Worm (Caenorhabditis elegans): ENCODE measurements around the gene C54F6.3.

- TF ChIP-seq lin-1 (GFP tag; IDR thresholded peaks at IDR 0.05) (no peak), fos-1 (tag; optimal IDR thresholded peaks at IDR 0.05) (no peak), unc-130 (GFP tag; optimal IDR thresholded peaks at IDR 0.05) (no peak)
These were observed 37.2 kb downstream of the C54F6.3 start, which contains the start of gene clec-212 for ce11 chrV:7570290-7570689.

Data from whole organism, L4 larva.